Worm (Caenorhabditis elegans): ENCODE measurements around the gene C50F4.12.

The C50F4.12 gene

DNA sequence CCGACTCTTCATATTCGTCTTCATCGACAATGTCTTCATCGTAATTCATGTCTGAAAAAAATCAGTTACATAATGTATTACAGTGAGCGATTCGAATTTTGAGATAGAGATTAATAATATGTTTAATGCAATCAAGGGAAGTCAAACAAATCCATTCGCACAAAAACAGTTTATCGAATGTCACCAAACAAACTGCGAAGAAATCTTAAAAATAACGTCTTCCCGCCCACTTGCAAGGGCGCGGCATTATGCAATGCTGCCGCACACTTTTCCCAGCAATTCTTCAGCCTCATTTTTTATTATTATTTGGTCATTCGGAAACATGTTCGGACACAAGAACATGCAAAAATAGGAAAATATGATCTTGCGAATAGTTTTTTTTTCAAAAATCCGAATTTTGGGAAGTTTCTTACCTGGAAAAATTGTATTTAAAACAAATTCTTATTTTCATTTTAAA is 4.7 kb upstream of the C50F4.12 start, which contains the start of gene mdf-1:
Gene mdf-1 (minus strand): TSS at position 51 of the 457 bp plus-strand sequence.
- TF ChIP-seq ztf-29 (GFP tag; IDR thresholded peaks at IDR 0.05) (no peak), flt-1 (GFP tag; IDR thresholded peaks at IDR 0.05) (0 out of 2 replicates have a peak, but pooled peaks have one; percentile 52), klf-2 (GFP tag; conservative IDR thresholded peaks at IDR 0.05) (0 out of 2 replicates have a peak, but pooled peaks have one; percentile 35), tab-1 (GFP tag; IDR thresholded peaks at IDR 0.05) (no peak), med-1 (GFP tag; optimal IDR thresholded peaks at IDR 0.05; ENCODE audit: insufficient read depth) (peak; percentile 28), ztf-23 (GFP tag; IDR thresholded peaks at IDR 0.05) (peak; percentile 67; the same call in 1 of the 2 replicates), ref-1 (GFP tag; conservative IDR thresholded peaks at IDR 0.05) (0 out of 2 replicates have a peak, but pooled peaks have one; percentile 33)

DNA sequence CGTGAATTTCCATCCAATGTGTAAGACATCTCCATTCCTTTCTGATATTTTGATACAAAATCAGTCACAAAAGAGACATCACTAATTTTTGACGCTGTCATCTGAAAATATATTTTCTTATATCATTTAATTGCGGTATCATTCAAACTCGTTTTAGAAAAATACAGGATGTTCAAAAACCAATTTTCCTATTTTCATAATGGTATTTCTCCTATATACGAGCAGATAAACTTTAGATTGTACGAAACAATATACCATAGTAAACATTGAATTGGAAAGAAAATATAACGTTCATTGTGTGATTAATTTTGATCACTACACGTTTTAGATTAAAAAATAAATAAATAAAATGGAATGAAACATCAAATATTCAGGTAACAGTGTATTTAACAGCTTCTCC is 2.0 kb upstream of the C50F4.12 start, which contains the start of gene C50F4.16:
Gene C50F4.16 (minus strand): TSS at position 101 of the 400 bp plus-strand sequence.
- TF ChIP-seq ztf-23 (GFP tag; IDR thresholded peaks at IDR 0.05) (no peak), flt-1 (GFP tag; IDR thresholded peaks at IDR 0.05) (no peak), klf-2 (GFP tag; conservative IDR thresholded peaks at IDR 0.05) (no peak), med-1 (GFP tag; optimal IDR thresholded peaks at IDR 0.05; ENCODE audit: insufficient read depth) (no peak), ref-1 (GFP tag; conservative IDR thresholded peaks at IDR 0.05) (no peak), ztf-29 (GFP tag; IDR thresholded peaks at IDR 0.05) (no peak), tab-1 (GFP tag; IDR thresholded peaks at IDR 0.05) (no peak), cog-1 (tag; optimal IDR thresholded peaks at IDR 0.05) (no peak), T22C8.4 (GFP tag; IDR thresholded peaks at IDR 0.05) (no peak)

DNA sequence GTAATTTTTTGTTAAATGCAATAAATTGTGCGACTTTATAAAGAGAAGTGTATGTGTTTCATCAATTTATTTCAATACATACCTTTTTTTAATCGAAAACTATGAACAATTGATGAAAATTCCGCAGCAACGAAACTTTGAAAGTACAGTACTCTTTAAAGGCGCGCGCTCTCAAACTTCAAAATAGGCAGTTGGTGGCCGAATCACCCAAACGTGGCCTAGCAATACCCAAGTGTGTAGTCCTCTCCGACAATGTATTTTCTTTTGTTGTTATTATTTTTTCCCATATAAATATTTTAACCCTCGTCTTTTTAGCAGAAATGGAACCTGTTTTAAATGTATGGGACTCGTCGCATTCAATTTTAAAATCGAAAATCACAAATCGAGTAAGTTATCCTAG is 3.0 kb downstream of the C50F4.12 start, which contains the start of gene C50F4.4:
Gene C50F4.4 (plus strand): TSS at position 267 of the 400 bp plus-strand sequence.
- TF ChIP-seq flt-1 (GFP tag; IDR thresholded peaks at IDR 0.05) (no peak), ztf-23 (GFP tag; IDR thresholded peaks at IDR 0.05) (0 out of 2 replicates have a peak, but pooled peaks have one; percentile 15)

DNA sequence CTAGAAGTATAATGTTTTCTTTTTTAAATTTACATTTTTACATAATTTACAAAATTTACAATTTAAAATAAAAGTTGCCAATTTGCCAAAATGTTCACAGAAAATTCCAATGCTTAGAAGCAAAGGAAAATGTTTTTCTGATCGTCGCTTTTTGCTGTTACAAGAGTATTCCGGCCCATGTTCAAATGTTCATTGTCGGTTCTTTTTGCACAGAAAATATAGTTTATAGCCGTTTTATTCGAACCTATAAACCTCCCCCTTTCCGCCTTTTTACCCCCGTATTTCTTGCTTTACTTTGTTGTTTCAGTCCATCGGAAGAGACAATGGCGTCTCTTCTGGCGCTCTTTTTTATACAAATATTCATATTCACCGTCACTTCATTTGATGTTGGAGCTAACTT is 4.9 kb downstream of the C50F4.12 start, which contains the start of gene tag-329:
Gene tag-329 (plus strand): TSS at position 301 of the 400 bp plus-strand sequence.
- TF ChIP-seq ref-1 (GFP tag; conservative IDR thresholded peaks at IDR 0.05): no peak
- no peak for TF ChIP-seq T22C8.4 (GFP tag; IDR thresholded peaks at IDR 0.05)
- no peak for TF ChIP-seq cog-1 (tag; optimal IDR thresholded peaks at IDR 0.05)
- TF ChIP-seq med-1 (GFP tag; optimal IDR thresholded peaks at IDR 0.05; ENCODE audit: insufficient read depth): no peak
- TF ChIP-seq tab-1 (GFP tag; IDR thresholded peaks at IDR 0.05): no peak
- TF ChIP-seq klf-2 (GFP tag; conservative IDR thresholded peaks at IDR 0.05): no peak
- TF ChIP-seq flt-1 (GFP tag; IDR thresholded peaks at IDR 0.05): no peak
- no peak for TF ChIP-seq ztf-23 (GFP tag; IDR thresholded peaks at IDR 0.05)

DNA sequence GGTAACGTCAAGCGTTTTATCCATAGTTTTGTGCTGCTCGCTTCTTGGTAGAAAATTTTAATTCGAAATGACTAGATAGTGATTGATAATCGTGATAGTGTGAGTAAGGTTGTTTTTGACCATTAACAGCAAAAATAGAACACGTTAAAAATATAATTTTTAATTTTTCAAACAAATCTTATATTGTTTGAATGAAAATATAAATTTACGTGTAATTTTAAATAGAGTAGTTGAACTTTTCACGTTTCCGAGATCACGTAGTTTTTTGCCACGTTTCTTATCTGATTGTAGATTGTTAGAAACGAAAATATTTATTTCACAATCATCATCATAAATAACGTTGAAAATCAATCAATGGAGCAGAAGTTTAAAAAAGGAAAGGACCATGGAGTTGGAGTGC is 8.1 kb downstream of the C50F4.12 start, which contains the start of the genes C50F4.10 and pfk-1.2:
Gene C50F4.10 (minus strand): TSS at position 101 of the 400 bp plus-strand sequence.
Gene pfk-1.2 (plus strand): TSS at position 325 of the 400 bp plus-strand sequence.
- TF ChIP-seq flt-1 (GFP tag; IDR thresholded peaks at IDR 0.05): no peak
- TF ChIP-seq klf-2 (GFP tag; conservative IDR thresholded peaks at IDR 0.05): no peak
- TF ChIP-seq tab-1 (GFP tag; IDR thresholded peaks at IDR 0.05): no peak
- no peak for TF ChIP-seq ref-1 (GFP tag; conservative IDR thresholded peaks at IDR 0.05)
- no peak for TF ChIP-seq T22C8.4 (GFP tag; IDR thresholded peaks at IDR 0.05)
- no peak for TF ChIP-seq ztf-29 (GFP tag; IDR thresholded peaks at IDR 0.05)
- TF ChIP-seq cog-1 (tag; optimal IDR thresholded peaks at IDR 0.05): no peak
- TF ChIP-seq ztf-23 (GFP tag; IDR thresholded peaks at IDR 0.05): no peak
- TF ChIP-seq med-1 (GFP tag; optimal IDR thresholded peaks at IDR 0.05; ENCODE audit: insufficient read depth): no peak

DNA sequence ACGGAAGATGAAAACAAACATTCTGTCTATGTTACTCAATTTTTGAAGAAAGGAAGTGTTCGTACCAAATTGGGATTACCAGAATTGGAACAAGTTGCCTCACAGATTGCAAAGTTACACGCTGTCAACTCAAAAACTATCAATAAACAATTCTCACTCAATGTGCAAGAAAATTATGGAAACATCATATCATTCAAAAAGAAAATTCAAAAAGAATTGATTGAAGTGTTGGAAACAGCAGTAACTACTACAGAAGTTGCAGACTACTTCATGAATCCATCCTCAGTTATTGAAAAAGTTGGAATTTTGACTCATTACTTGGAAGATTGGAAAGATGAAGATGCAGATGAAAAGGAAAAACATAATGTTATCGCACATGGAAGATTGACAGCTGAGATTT is 11.6 kb downstream of the C50F4.12 start:
- no peak for TF ChIP-seq flt-1 (GFP tag; IDR thresholded peaks at IDR 0.05)
- TF ChIP-seq T22C8.4 (GFP tag; IDR thresholded peaks at IDR 0.05): no peak
- TF ChIP-seq cog-1 (tag; optimal IDR thresholded peaks at IDR 0.05): no peak
- TF ChIP-seq klf-2 (GFP tag; conservative IDR thresholded peaks at IDR 0.05): no peak
- no peak for TF ChIP-seq tab-1 (GFP tag; IDR thresholded peaks at IDR 0.05)
- no peak for TF ChIP-seq ztf-23 (GFP tag; IDR thresholded peaks at IDR 0.05)
- no peak for TF ChIP-seq ztf-29 (GFP tag; IDR thresholded peaks at IDR 0.05)
- TF ChIP-seq ref-1 (GFP tag; conservative IDR thresholded peaks at IDR 0.05): no peak
- no peak for TF ChIP-seq med-1 (GFP tag; optimal IDR thresholded peaks at IDR 0.05; ENCODE audit: insufficient read depth)

DNA sequence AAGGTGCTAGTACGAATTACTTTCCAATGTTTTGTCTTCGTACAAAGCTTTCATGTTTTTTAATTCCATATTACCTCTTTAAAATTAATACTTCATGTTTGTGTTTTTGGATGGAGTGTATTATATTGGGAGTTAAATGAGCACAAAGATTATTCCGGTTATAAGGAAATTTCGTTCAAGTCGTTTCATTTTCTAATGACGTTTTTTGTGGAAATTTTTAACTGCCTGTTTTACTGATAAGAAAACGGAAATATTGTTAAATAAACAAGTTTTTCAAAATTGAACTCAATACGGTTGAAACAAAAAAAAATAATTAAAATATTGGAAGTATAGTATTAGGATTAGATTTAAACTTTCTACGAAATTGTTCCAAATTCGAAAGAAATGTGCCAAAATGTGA is 12.2 kb downstream of the C50F4.12 start:
- TF ChIP-seq ztf-29 (GFP tag; IDR thresholded peaks at IDR 0.05) (no peak), ref-1 (GFP tag; conservative IDR thresholded peaks at IDR 0.05) (no peak), ztf-23 (GFP tag; IDR thresholded peaks at IDR 0.05) (no peak), klf-2 (GFP tag; conservative IDR thresholded peaks at IDR 0.05) (no peak), flt-1 (GFP tag; IDR thresholded peaks at IDR 0.05) (no peak), tab-1 (GFP tag; IDR thresholded peaks at IDR 0.05) (no peak), cog-1 (tag; optimal IDR thresholded peaks at IDR 0.05) (no peak), T22C8.4 (GFP tag; IDR thresholded peaks at IDR 0.05) (no peak), med-1 (GFP tag; optimal IDR thresholded peaks at IDR 0.05; ENCODE audit: insufficient read depth) (no peak)

DNA sequence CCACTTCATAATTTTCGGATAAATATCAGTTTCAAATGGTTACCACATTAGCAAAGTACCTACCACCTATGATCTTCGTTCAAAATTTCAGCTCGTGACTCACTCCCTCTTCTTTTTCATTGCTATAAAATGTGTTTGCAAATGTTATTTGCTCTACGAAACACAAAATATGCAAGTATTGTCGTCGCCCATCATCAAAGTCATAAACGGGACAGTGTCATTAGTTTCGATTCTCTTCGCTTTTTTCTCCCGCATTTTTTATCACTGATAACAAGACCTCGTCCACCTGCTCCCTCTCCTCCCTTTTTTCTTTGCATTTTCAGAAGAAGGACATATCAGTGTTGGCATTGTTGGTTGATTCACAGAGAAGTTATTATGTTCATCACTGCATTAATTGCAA is 13.1 kb downstream of the C50F4.12 start, which contains the start of gene C50F4.1:
Gene C50F4.1 (plus strand): TSS at position 324 of the 400 bp plus-strand sequence.
- TF ChIP-seq med-1 (GFP tag; optimal IDR thresholded peaks at IDR 0.05; ENCODE audit: insufficient read depth) (no peak), ztf-23 (GFP tag; IDR thresholded peaks at IDR 0.05) (no peak), klf-2 (GFP tag; conservative IDR thresholded peaks at IDR 0.05) (no peak), ref-1 (GFP tag; conservative IDR thresholded peaks at IDR 0.05) (no peak), flt-1 (GFP tag; IDR thresholded peaks at IDR 0.05) (no peak), T22C8.4 (GFP tag; IDR thresholded peaks at IDR 0.05) (no peak), tab-1 (GFP tag; IDR thresholded peaks at IDR 0.05) (no peak), cog-1 (tag; optimal IDR thresholded peaks at IDR 0.05) (no peak)

DNA sequence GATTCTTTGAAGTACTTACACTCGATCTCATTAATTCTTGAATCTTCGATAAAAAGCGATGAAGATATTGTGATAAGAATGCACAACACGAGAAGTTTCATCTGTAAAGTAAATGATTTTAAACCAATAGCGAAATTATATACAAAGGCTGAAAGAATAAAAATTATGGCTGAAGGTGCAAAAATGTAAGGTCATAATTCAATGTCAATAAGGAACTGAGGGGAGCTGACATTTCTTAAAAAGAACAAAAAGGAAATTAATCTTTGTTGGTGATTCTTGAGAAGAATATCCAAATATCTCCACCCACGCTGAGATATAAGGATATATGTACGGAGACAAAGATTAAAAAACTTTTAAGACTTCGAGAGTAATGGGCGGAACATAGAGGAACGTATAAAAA is 15.4 kb downstream of the C50F4.12 start, which contains the start of gene C50F4.9:
Gene C50F4.9 (minus strand): TSS at position 101 of the 400 bp plus-strand sequence.
- TF ChIP-seq klf-2 (GFP tag; conservative IDR thresholded peaks at IDR 0.05) (no peak), ztf-23 (GFP tag; IDR thresholded peaks at IDR 0.05) (no peak), flt-1 (GFP tag; IDR thresholded peaks at IDR 0.05) (no peak), cog-1 (tag; optimal IDR thresholded peaks at IDR 0.05) (no peak), ztf-29 (GFP tag; IDR thresholded peaks at IDR 0.05) (no peak), med-1 (GFP tag; optimal IDR thresholded peaks at IDR 0.05; ENCODE audit: insufficient read depth) (no peak), ref-1 (GFP tag; conservative IDR thresholded peaks at IDR 0.05) (no peak), tab-1 (GFP tag; IDR thresholded peaks at IDR 0.05) (no peak), T22C8.4 (GFP tag; IDR thresholded peaks at IDR 0.05) (no peak)

All from whole organism, midembryonic.